Worm (Caenorhabditis elegans): ENCODE measurements around the gene str-57.

DNA sequence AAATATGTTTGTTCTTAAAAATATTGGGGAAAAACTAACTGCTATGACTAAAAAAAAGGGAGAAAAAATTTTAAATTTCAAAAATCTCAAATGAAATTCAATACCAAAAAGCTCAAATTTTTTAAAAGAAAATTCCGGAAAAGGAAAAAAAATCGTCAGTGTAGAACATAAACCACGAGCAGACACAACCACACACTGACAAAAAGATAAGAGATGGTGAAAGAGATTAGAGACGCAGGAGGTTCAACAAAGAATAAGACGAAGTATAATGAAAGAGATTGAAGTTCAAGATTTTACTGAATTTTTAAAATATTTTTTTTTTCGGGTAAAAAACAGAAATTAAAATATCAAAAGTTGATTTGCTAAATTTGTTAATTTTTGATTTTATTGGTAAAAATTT lies 9.6 kb downstream of the str-57 start:
- TF ChIP-seq ama-1 (optimal IDR thresholded peaks at IDR 0.05) (no peak), tbx-37 (GFP tag; conservative IDR thresholded peaks at IDR 0.05) (no peak), hmbx-1 (tag; optimal IDR thresholded peaks at IDR 0.05) (no peak), hnd-1 (tag; optimal IDR thresholded peaks at IDR 0.05) (no peak), B0310.2 (tag; optimal IDR thresholded peaks at IDR 0.05) (no peak), ceh-36 (tag; optimal IDR thresholded peaks at IDR 0.05) (no peak), sea-1 (GFP tag; conservative IDR thresholded peaks at IDR 0.05) (no peak), flt-1 (GFP tag; IDR thresholded peaks at IDR 0.05) (no peak), scrt-1 (GFP tag; IDR thresholded peaks at IDR 0.05) (no peak), aly-1 (tag; optimal IDR thresholded peaks at IDR 0.05) (no peak), tbx-11 (GFP tag; IDR thresholded peaks at IDR 0.05) (no peak), ceh-13 (GFP tag; optimal IDR thresholded peaks at IDR 0.05) (no peak), F13C5.2 (tag; optimal IDR thresholded peaks at IDR 0.05) (no peak)
